Worm (Caenorhabditis elegans): ENCODE data around the gene Y75B8A.8.

The Y75B8A.8 gene

DNA sequence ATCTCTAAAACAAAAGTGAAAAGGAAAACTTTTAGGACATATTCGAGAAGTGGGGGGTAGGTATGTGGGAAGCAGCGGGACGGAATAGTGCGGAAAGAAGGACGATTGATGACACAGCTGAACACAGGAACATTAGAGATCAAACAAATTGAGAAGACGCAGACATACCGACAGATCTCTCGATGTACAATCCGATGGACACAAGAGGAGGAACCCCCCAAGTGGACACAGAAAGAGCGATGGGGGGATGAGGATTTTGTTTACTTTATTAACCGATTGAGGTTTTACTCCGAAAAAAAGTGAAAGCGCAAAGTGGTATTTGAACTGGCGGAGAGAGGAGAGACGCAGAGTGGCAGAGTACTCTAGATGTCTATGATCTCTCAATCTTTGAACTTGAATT, 17.6 kb downstream of the Y75B8A.8 start (continued):
- TF ChIP-seq ceh-43 (GFP tag; optimal IDR thresholded peaks at IDR 0.05), result no peak
- no peak for TF ChIP-seq unc-39 (tag; optimal IDR thresholded peaks at IDR 0.05)
- no peak for TF ChIP-seq M03D4.4 (tag; optimal IDR thresholded peaks at IDR 0.05)
- TF ChIP-seq hlh-1 (tag; optimal IDR thresholded peaks at IDR 0.05), result peak; percentile 2
- TF ChIP-seq sem-2 (GFP tag; optimal IDR thresholded peaks at IDR 0.05), result no peak
- no peak for TF ChIP-seq lin-13 (tag; optimal IDR thresholded peaks at IDR 0.05)

DNA sequence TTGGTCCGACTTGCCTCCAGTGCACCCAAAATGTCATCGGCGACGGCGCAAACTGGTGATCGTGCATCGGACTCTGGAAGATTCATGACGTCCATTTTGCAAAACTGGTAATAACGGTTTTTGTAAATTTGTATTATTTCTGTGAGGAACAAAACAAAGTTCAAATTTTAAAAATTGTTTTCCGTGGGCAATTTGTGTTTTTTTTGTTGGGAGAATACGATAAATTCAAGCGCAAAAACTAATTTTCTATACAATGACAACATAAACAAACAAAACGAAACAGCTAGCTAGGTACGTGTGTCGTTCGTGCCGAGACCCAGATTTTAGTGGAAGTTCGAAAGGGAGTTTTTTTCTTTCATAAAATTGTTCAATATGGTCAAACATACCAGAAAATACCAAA, 22.4 kb downstream of the Y75B8A.8 start, which contains the start of gene Y75B8A.10:
Gene Y75B8A.10 (minus strand): TSS at position 101 of the 400 bp plus-strand sequence.
- TF ChIP-seq sptf-1 (tag; optimal IDR thresholded peaks at IDR 0.05) (no peak), elt-1 (tag; optimal IDR thresholded peaks at IDR 0.05; ENCODE audit: borderline replicate concordance, insufficient read depth) (no peak), nhr-2 (tag; optimal IDR thresholded peaks at IDR 0.05) (no peak), M03D4.4 (tag; optimal IDR thresholded peaks at IDR 0.05) (no peak), lsy-2 (tag; optimal IDR thresholded peaks at IDR 0.05) (no peak), unc-62 (GFP tag; optimal IDR thresholded peaks at IDR 0.05) (no peak), tbx-8 (GFP tag; optimal IDR thresholded peaks at IDR 0.05) (no peak), ceh-83 (GFP tag; optimal IDR thresholded peaks at IDR 0.05) (no peak), nhr-237 (tag; optimal IDR thresholded peaks at IDR 0.05) (no peak), ceh-39 (tag; optimal IDR thresholded peaks at IDR 0.05) (no peak), snpc-4 (tag; optimal IDR thresholded peaks at IDR 0.05) (no peak), nhr-76 (tag; optimal IDR thresholded peaks at IDR 0.05) (no peak), bed-3 (GFP tag; optimal IDR thresholded peaks at IDR 0.05) (no peak), ceh-43 (GFP tag; optimal IDR thresholded peaks at IDR 0.05) (no peak), ham-2 (GFP tag; optimal IDR thresholded peaks at IDR 0.05) (no peak), lin-32 (GFP tag; optimal IDR thresholded peaks at IDR 0.05) (no peak), mep-1 (tag; optimal IDR thresholded peaks at IDR 0.05) (no peak)

DNA sequence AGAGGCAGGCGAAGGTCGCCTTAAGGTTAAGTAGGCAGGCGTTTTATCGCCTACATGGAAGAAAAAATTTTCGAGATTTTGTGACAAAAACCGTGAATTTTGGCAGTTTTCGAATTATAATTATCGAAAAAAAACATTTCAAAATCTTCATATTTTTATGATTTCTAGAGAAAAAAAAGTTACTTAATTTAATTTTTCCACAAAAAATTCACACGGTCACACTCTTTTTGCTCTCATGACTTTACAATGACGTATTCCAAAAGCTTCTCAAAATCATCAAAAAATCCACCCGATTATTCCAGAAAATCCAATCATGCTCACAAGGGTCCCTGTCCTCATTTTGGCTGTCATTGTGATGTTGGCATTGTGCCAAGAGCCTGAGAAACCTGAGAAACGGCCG, 25.6 kb downstream of the Y75B8A.8 start, which contains the start of gene lury-1:
Gene lury-1 (plus strand): TSS at position 301 of the 400 bp plus-strand sequence.
- no peak for TF ChIP-seq nhr-2 (tag; optimal IDR thresholded peaks at IDR 0.05)
- TF ChIP-seq zip-8 (tag; optimal IDR thresholded peaks at IDR 0.05), result no peak
- no peak for TF ChIP-seq unc-120 (tag; optimal IDR thresholded peaks at IDR 0.05; ENCODE audit: poor library complexity, severe bottlenecking)
- TF ChIP-seq ztf-11 (tag; optimal IDR thresholded peaks at IDR 0.05), result no peak
- no peak for TF ChIP-seq elt-1 (tag; optimal IDR thresholded peaks at IDR 0.05; ENCODE audit: borderline replicate concordance, insufficient read depth)
- TF ChIP-seq bed-3 (GFP tag; optimal IDR thresholded peaks at IDR 0.05), result no peak
- no peak for TF ChIP-seq lin-13 (tag; optimal IDR thresholded peaks at IDR 0.05)

DNA sequence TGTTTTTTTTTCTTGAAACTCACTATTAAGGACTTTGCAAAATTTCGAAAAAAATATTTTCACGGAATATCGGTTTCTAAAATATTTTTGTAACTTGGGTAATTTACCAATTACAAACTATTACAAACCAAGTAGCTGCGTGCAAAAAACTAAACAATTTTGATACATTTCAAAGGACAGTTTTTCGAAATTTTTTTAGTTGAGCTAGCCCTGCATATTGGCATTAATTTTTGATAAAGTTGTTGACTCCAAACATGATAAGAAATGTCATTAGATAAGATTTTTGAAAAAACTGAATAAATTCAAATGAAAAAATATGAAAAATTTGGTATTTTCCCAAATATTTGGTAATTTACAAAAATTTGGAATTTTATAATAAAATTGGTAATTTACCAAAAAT, 27.7 kb downstream of the Y75B8A.8 start:
- TF ChIP-seq flh-1 (GFP tag; optimal IDR thresholded peaks at IDR 0.05), result no peak
- TF ChIP-seq nhr-2 (tag; optimal IDR thresholded peaks at IDR 0.05), result no peak
- TF ChIP-seq ztf-11 (tag; optimal IDR thresholded peaks at IDR 0.05), result no peak

DNA sequence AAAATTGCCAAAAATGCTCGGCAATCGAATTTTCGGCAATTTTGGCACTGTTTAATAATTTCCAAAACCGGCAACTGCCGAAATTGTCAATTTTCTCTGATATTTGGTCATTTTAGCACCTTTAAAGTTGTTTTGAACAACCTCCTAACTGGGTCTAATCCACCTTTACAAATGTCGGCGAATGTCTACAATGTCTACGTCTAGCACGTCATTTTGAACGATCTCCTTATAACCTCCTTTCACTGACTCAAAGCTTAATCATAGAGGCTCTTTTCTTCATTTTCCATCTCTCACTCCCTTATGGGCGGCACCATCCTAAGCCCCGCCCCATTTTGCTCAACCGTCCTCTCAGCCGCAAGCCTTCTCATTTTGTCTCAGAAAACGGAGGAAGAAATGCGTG, 33.6 kb downstream of the Y75B8A.8 start, which contains the start of gene Y75B8A.44:
Gene Y75B8A.44 (plus strand): TSS at position 301 of the 400 bp plus-strand sequence.
- TF ChIP-seq flh-1 (GFP tag; optimal IDR thresholded peaks at IDR 0.05) (no peak), elt-3 (tag; optimal IDR thresholded peaks at IDR 0.05) (no peak), ceh-83 (GFP tag; optimal IDR thresholded peaks at IDR 0.05) (no peak), M03D4.4 (tag; optimal IDR thresholded peaks at IDR 0.05) (no peak), sptf-1 (tag; optimal IDR thresholded peaks at IDR 0.05) (no peak), nhr-28 (tag; optimal IDR thresholded peaks at IDR 0.05) (no peak), elt-1 (tag; optimal IDR thresholded peaks at IDR 0.05; ENCODE audit: borderline replicate concordance, insufficient read depth) (no peak), unc-39 (tag; optimal IDR thresholded peaks at IDR 0.05) (no peak)

DNA sequence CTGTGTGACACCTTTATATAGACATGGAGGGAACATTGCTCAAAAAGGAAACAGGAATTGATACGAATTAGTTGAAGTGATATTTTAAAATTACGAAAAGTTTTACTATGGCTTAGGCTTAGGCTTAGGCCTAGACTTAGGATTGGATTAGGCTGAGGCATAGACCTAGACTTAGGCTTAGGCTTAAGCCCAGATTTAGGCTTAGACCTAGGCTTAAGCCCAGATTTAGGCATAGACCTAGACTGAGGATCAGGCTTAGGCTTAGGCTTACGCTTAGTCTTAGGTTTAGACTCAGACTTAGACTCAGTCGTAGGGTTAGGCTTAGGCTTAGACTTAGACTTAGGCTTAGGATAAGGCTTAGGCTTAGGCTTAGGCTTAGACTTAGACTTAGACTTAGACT, 35.4 kb downstream of the Y75B8A.8 start:
- no peak for TF ChIP-seq ceh-83 (GFP tag; optimal IDR thresholded peaks at IDR 0.05)
- no peak for TF ChIP-seq sem-2 (GFP tag; optimal IDR thresholded peaks at IDR 0.05)
- no peak for TF ChIP-seq lsy-2 (tag; optimal IDR thresholded peaks at IDR 0.05)
- TF ChIP-seq ceh-43 (GFP tag; optimal IDR thresholded peaks at IDR 0.05), result no peak
- TF ChIP-seq ham-2 (GFP tag; optimal IDR thresholded peaks at IDR 0.05), result no peak
- TF ChIP-seq mep-1 (tag; optimal IDR thresholded peaks at IDR 0.05), result no peak
- no peak for TF ChIP-seq blmp-1 (tag; optimal IDR thresholded peaks at IDR 0.05)
- TF ChIP-seq unc-120 (tag; optimal IDR thresholded peaks at IDR 0.05; ENCODE audit: poor library complexity, severe bottlenecking), result no peak
- no peak for TF ChIP-seq ces-1 (GFP tag; optimal IDR thresholded peaks at IDR 0.05)
- no peak for TF ChIP-seq unc-62 (GFP tag; optimal IDR thresholded peaks at IDR 0.05)
- no peak for TF ChIP-seq cnd-1 (tag; optimal IDR thresholded peaks at IDR 0.05)
- no peak for TF ChIP-seq elt-3 (tag; optimal IDR thresholded peaks at IDR 0.05)
- no peak for TF ChIP-seq zip-8 (tag; optimal IDR thresholded peaks at IDR 0.05)
- no peak for TF ChIP-seq lin-32 (GFP tag; optimal IDR thresholded peaks at IDR 0.05)
- TF ChIP-seq bed-3 (GFP tag; optimal IDR thresholded peaks at IDR 0.05), result no peak
- no peak for TF ChIP-seq nhr-237 (tag; optimal IDR thresholded peaks at IDR 0.05)
- no peak for TF ChIP-seq tbx-8 (GFP tag; optimal IDR thresholded peaks at IDR 0.05)
